Worm (Caenorhabditis elegans): ENCODE measurements around the gene baf-1.

Gene baf-1

ce11 chrIII:9509764-9510370, 42.6 kb downstream of the baf-1 start:
- no peak for TF ChIP-seq unc-62 (GFP tag; optimal IDR thresholded peaks at IDR 0.05)
- no peak for TF ChIP-seq alr-1 (tag; optimal IDR thresholded peaks at IDR 0.05)
- peak; percentile 37 for TF ChIP-seq F13H6.1 (tag; optimal IDR thresholded peaks at IDR 0.05)
- TF ChIP-seq zag-1 (tag; optimal IDR thresholded peaks at IDR 0.05) = peak; percentile 29
- TF ChIP-seq unc-55 (GFP tag; optimal IDR thresholded peaks at IDR 0.05) = peak; percentile 38
- TF ChIP-seq elt-3 (tag; optimal IDR thresholded peaks at IDR 0.05) = no peak
- peak; percentile 42 for TF ChIP-seq nhr-6 (tag; optimal IDR thresholded peaks at IDR 0.05)
- peak; percentile 30 for TF ChIP-seq crh-2 (tag; optimal IDR thresholded peaks at IDR 0.05)
- no peak for TF ChIP-seq mab-5 (tag; optimal IDR thresholded peaks at IDR 0.05)
- peak; percentile 53 for TF ChIP-seq nhr-25 (tag; optimal IDR thresholded peaks at IDR 0.05)
- peak; percentile 23 for TF ChIP-seq ztf-4 (tag; optimal IDR thresholded peaks at IDR 0.05)
- TF ChIP-seq ztf-1 (GFP tag; conservative IDR thresholded peaks at IDR 0.05) = no peak
- peak; percentile 4 for TF ChIP-seq gmeb-1 (tag; optimal IDR thresholded peaks at IDR 0.05)
- no peak for TF ChIP-seq fos-1 (tag; optimal IDR thresholded peaks at IDR 0.05)
- TF ChIP-seq ama-1 (optimal IDR thresholded peaks at IDR 0.05) = peak; percentile 39
- TF ChIP-seq nhr-10 (tag; optimal IDR thresholded peaks at IDR 0.05) = no peak
- no peak for TF ChIP-seq dmd-4 (tag; optimal IDR thresholded peaks at IDR 0.05)
- TF ChIP-seq lsy-2 (tag; optimal IDR thresholded peaks at IDR 0.05) = peak in 1 of 2 experiments; percentile 42
- no peak for TF ChIP-seq peb-1 (tag; optimal IDR thresholded peaks at IDR 0.05)
- no peak for TF ChIP-seq sma-3 (GFP tag; optimal IDR thresholded peaks at IDR 0.05)
- no peak for TF ChIP-seq unc-39 (tag; optimal IDR thresholded peaks at IDR 0.05)
- TF ChIP-seq ceh-16 (tag; optimal IDR thresholded peaks at IDR 0.05) = no peak
- TF ChIP-seq C34F6.9 (tag; optimal IDR thresholded peaks at IDR 0.05) = peak; percentile 36
- TF ChIP-seq skn-1 (tag; optimal IDR thresholded peaks at IDR 0.05) = no peak
- peak; percentile 23 for TF ChIP-seq lin-13 (GFP tag; optimal IDR thresholded peaks at IDR 0.05)
- TF ChIP-seq nhr-129 (tag; optimal IDR thresholded peaks at IDR 0.05) = no peak
- no peak for TF ChIP-seq sem-4 (tag; optimal IDR thresholded peaks at IDR 0.05)

ce11 chrIII:9511055-9511520, 43.8 kb downstream of the baf-1 start, which contains the start of gene F55H2.5:
F55H2.5 (plus strand) TSS chrIII:9511470.
- no peak for TF ChIP-seq F13H6.1 (tag; optimal IDR thresholded peaks at IDR 0.05)
- TF ChIP-seq unc-55 (GFP tag; optimal IDR thresholded peaks at IDR 0.05) = peak; percentile 30
- TF ChIP-seq C34F6.9 (tag; optimal IDR thresholded peaks at IDR 0.05) = peak; percentile 53

- TF ChIP-seq sem-4 (tag; optimal IDR thresholded peaks at IDR 0.05) (no peak), mab-5 (tag; optimal IDR thresholded peaks at IDR 0.05) (no peak), ceh-82 (tag; optimal IDR thresholded peaks at IDR 0.05) (no peak), peb-1 (tag; optimal IDR thresholded peaks at IDR 0.05) (no peak), nhr-12 (tag; optimal IDR thresholded peaks at IDR 0.05) (no peak), ama-1 (optimal IDR thresholded peaks at IDR 0.05) (no peak), crh-2 (tag; optimal IDR thresholded peaks at IDR 0.05) (no peak), lin-11 (tag; optimal IDR thresholded peaks at IDR 0.05) (no peak), fos-1 (tag; optimal IDR thresholded peaks at IDR 0.05) (no peak), ZK546.5 (tag; optimal IDR thresholded peaks at IDR 0.05) (no peak), Y55F3AM.14 (GFP tag; optimal IDR thresholded peaks at IDR 0.05) (no peak), aly-2 (tag; optimal IDR thresholded peaks at IDR 0.05) (no peak), lin-39 (tag; optimal IDR thresholded peaks at IDR 0.05) (no peak), ztf-1 (GFP tag; conservative IDR thresholded peaks at IDR 0.05) (no peak), nhr-10 (tag; optimal IDR thresholded peaks at IDR 0.05) (no peak), snpc-4 (tag; optimal IDR thresholded peaks at IDR 0.05) (no peak)
Observed at ce11 chrIII:9511660-9512059, 44.4 kb downstream of the baf-1 start.

- no peak for TF ChIP-seq nhr-25 (tag; optimal IDR thresholded peaks at IDR 0.05)
- no peak for TF ChIP-seq alr-1 (tag; optimal IDR thresholded peaks at IDR 0.05)
- no peak for TF ChIP-seq Y55F3AM.14 (GFP tag; optimal IDR thresholded peaks at IDR 0.05)
- TF ChIP-seq unc-62 (GFP tag; optimal IDR thresholded peaks at IDR 0.05) = no peak
Observed at ce11 chrIII:9513006-9513405, 45.7 kb downstream of the baf-1 start.

ce11 chrIII:9513569-9513968, 46.3 kb downstream of the baf-1 start, which contains the start of gene F55H2.8:
F55H2.8 (plus strand) TSS chrIII:9513869.
- TF ChIP-seq Y55F3AM.14 (GFP tag; optimal IDR thresholded peaks at IDR 0.05) (no peak), nhr-10 (tag; optimal IDR thresholded peaks at IDR 0.05) (no peak), lin-39 (tag; optimal IDR thresholded peaks at IDR 0.05) (no peak)
